Fruit fly (Drosophila melanogaster) whole organism, wandering third instar larva: Measurements from ENCODE around the gene HP5.

Experiments used
- Abd-B ChIP-seq: fragments of >200 bp; optimal IDR thresholded peaks from 2 replicates; lab custom pipeline; 2017; ENCODE audit warnings: missing biosample characterization, missing genetic modification characterization
- CG32264 ChIP-seq: fragments of 200-800 bp; sonication (Bioruptor generic); optimal IDR thresholded peaks from 2 replicates; lab custom pipeline; 2016; ENCODE audit warnings: missing biosample characterization, missing genetic modification characterization
- CrebA ChIP-seq: fragments of 200-800 bp; sonication (Bioruptor generic); optimal IDR thresholded peaks from 2 replicates; lab custom pipeline; 2016; ENCODE audit warnings: missing biosample characterization, mild to moderate bottlenecking, missing genetic modification characterization, borderline replicate concordance
- Dfd ChIP-seq: fragments of >200 bp; optimal IDR thresholded peaks from 2 replicates; lab custom pipeline; 2017; ENCODE audit warnings: missing biosample characterization, missing genetic modification characterization
- Dif ChIP-seq: fragments of 200-275, 200-300 bp; sonication (Bioruptor generic); optimal IDR thresholded peaks from 2 replicates; lab custom pipeline; 2018; ENCODE audit warnings: missing biosample characterization, missing genetic modification characterization; ENCODE audit not compliant: partially characterized antibody
- GATAd ChIP-seq: sonication (Bioruptor generic); optimal IDR thresholded peaks from 2 replicates; lab custom pipeline; 2016; ENCODE audit warnings: missing biosample characterization, missing genetic modification characterization
- HLH106 ChIP-seq: fragments of 200-800 bp; optimal IDR thresholded peaks from 3 replicates; lab custom pipeline; 2019; ENCODE audit warnings: missing biosample characterization, mild to moderate bottlenecking, missing genetic modification characterization, moderate library complexity
- Hnf4 ChIP-seq: fragments of 200-800 bp; sonication (Bioruptor generic); optimal IDR thresholded peaks from 2 replicates; lab custom pipeline; 2016; ENCODE audit warnings: missing biosample characterization, mild to moderate bottlenecking, missing genetic modification characterization
- Hr78 ChIP-seq: fragments of >200 bp; optimal IDR thresholded peaks from 2 replicates; lab custom pipeline; 2017; ENCODE audit warnings: missing biosample characterization, missing genetic modification characterization
- Hr83 ChIP-seq: fragments of 200-300 bp; sonication (Bioruptor generic); optimal IDR thresholded peaks from 2 replicates; lab custom pipeline; 2016; ENCODE audit warnings: missing biosample characterization, mild to moderate bottlenecking, missing genetic modification characterization, moderate library complexity; ENCODE audit not compliant: poor library complexity, severe bottlenecking
- Jra ChIP-seq: sonication (Bioruptor generic); optimal IDR thresholded peaks from 2 replicates; lab custom pipeline; 2016; ENCODE audit warnings: missing biosample characterization, missing genetic modification characterization
- Mio ChIP-seq: sonication (Bioruptor generic); optimal IDR thresholded peaks from 2 replicates; lab custom pipeline; 2016; ENCODE audit warnings: missing biosample characterization, missing genetic modification characterization
- Myc ChIP-seq: fragments of >200 bp; optimal IDR thresholded peaks from 2 replicates; lab custom pipeline; 2017
- N ChIP-seq: fragments of >200 bp; optimal IDR thresholded peaks from 2 replicates; lab custom pipeline; 2018; ENCODE audit warnings: missing biosample characterization, missing external identifiers, missing genetic modification characterization
- OdsH ChIP-seq: fragments of 200-800 bp; sonication (Bioruptor generic); optimal IDR thresholded peaks from 2 replicates; lab custom pipeline; 2016; ENCODE audit warnings: missing biosample characterization, mild to moderate bottlenecking, missing genetic modification characterization
- Rel ChIP-seq, 2 experiments: fragments of 200-800 bp; sonication (Bioruptor generic) in 1 of 2; optimal IDR thresholded peaks; 2 replicates in 1 of 2; 3 replicates in 1 of 2; lab custom pipeline; 2016 to 2019; ENCODE audit warnings: mild to moderate bottlenecking in 2 of 2, missing biosample characterization in 2 of 2, missing genetic modification characterization in 2 of 2, moderate library complexity in 1 of 2
- Sp1 ChIP-seq: fragments of 200-800 bp; sonication (Bioruptor generic); optimal IDR thresholded peaks from 3 replicates; lab custom pipeline; 2019; ENCODE audit warnings: missing biosample characterization, mild to moderate bottlenecking, missing genetic modification characterization, moderate library complexity
- Vsx2 ChIP-seq: fragments of 200-300, 225-300 bp; sonication (Bioruptor generic); optimal IDR thresholded peaks from 2 replicates; lab custom pipeline; 2018; ENCODE audit warnings: missing biosample characterization, missing genetic modification characterization; ENCODE audit not compliant: partially characterized antibody
- br ChIP-seq: fragments of 200-800 bp; sonication (Bioruptor generic); optimal IDR thresholded peaks from 2 replicates; lab custom pipeline; 2016; ENCODE audit warnings: missing biosample characterization, missing genetic modification characterization
- brk ChIP-seq: fragments of 200-800 bp; sonication (Bioruptor generic); optimal IDR thresholded peaks from 2 replicates; lab custom pipeline; 2016; ENCODE audit warnings: missing biosample characterization, mild to moderate bottlenecking, missing genetic modification characterization
- dl ChIP-seq, 2 experiments: fragments of 175-275, 200-275 bp in 1 of 2; fragments of 200-275 bp in 1 of 2; sonication (Bioruptor generic); optimal IDR thresholded peaks; lab custom pipeline; 2018; ENCODE audit warnings: mild to moderate bottlenecking in 2 of 2, missing biosample characterization in 2 of 2, missing genetic modification characterization in 2 of 2, moderate library complexity in 2 of 2; ENCODE audit not compliant: partially characterized antibody in 2 of 2, insufficient read depth in 1 of 2
- dmrt93B ChIP-seq: fragments of 200-800 bp; sonication (Bioruptor generic); optimal IDR thresholded peaks from 2 replicates; lab custom pipeline; 2018; ENCODE audit warnings: missing biosample characterization, mild to moderate bottlenecking, missing genetic modification characterization
- dsf ChIP-seq: sonication (Bioruptor generic); optimal IDR thresholded peaks from 2 replicates; lab custom pipeline; 2016; ENCODE audit warnings: missing biosample characterization, missing genetic modification characterization, borderline replicate concordance
- ey ChIP-seq: fragments of 200-800 bp; sonication (Bioruptor generic); optimal IDR thresholded peaks from 2 replicates; lab custom pipeline; 2016; ENCODE audit warnings: missing biosample characterization, missing genetic modification characterization
- foxo ChIP-seq, 2 experiments: fragments of 200-800 bp; sonication (Bioruptor generic); optimal IDR thresholded peaks; 2 replicates in 1 of 2; 3 replicates in 1 of 2; lab custom pipeline; 2016 to 2017; ENCODE audit warnings: missing biosample characterization in 2 of 2, missing genetic modification characterization in 2 of 2
- fru ChIP-seq: fragments of 200-800 bp; sonication (Bioruptor generic); optimal IDR thresholded peaks from 3 replicates; lab custom pipeline; 2016; ENCODE audit warnings: missing biosample characterization, mild to moderate bottlenecking, missing genetic modification characterization
- h ChIP-seq: fragments of 200-800 bp; sonication (Bioruptor generic); optimal IDR thresholded peaks from 3 replicates; lab custom pipeline; 2016; ENCODE audit warnings: missing biosample characterization, mild to moderate bottlenecking, missing genetic modification characterization
- jim ChIP-seq: fragments of 175-275, 200-325 bp; sonication (Bioruptor generic); optimal IDR thresholded peaks from 2 replicates; lab custom pipeline; 2016; ENCODE audit warnings: missing biosample characterization, mild to moderate bottlenecking, missing genetic modification characterization
- lola ChIP-seq: fragments of >200 bp; optimal IDR thresholded peaks from 2 replicates; lab custom pipeline; 2017; ENCODE audit warnings: missing biosample characterization, missing genetic modification characterization
- pan ChIP-seq: fragments of >200 bp; optimal IDR thresholded peaks from 2 replicates; lab custom pipeline; 2017
- psq ChIP-seq: fragments of 200-800 bp; sonication (Bioruptor generic); optimal IDR thresholded peaks from 3 replicates; lab custom pipeline; 2017; ENCODE audit warnings: missing biosample characterization, mild to moderate bottlenecking, missing genetic modification characterization, moderate library complexity
- rgr ChIP-seq: fragments of 200-800 bp; sonication (Bioruptor generic); optimal IDR thresholded peaks from 3 replicates; lab custom pipeline; 2016; ENCODE audit warnings: missing biosample characterization, mild to moderate bottlenecking, missing genetic modification characterization
- sage ChIP-seq: fragments of 200-800 bp; sonication (Bioruptor generic); optimal IDR thresholded peaks from 2 replicates; lab custom pipeline; 2016; ENCODE audit warnings: missing biosample characterization, mild to moderate bottlenecking, missing genetic modification characterization
- sv ChIP-seq: fragments of 200-800 bp; sonication (Bioruptor generic); optimal IDR thresholded peaks from 3 replicates; lab custom pipeline; 2016; ENCODE audit warnings: missing biosample characterization, missing genetic modification characterization
- tai ChIP-seq: sonication (Bioruptor generic); optimal IDR thresholded peaks from 2 replicates; lab custom pipeline; 2016; ENCODE audit warnings: missing biosample characterization, missing genetic modification characterization
- woc ChIP-seq: sonication (Bioruptor generic); optimal IDR thresholded peaks from 2 replicates; lab custom pipeline; 2016; ENCODE audit warnings: missing biosample characterization, mild to moderate bottlenecking, missing genetic modification characterization

HP5 gene

dm6 chrX:11413090-11413489, 41.5 kb upstream of the HP5 start, which contains the start of gene Gr10b:
TSS of gene Gr10b (minus strand) at chrX:11413190.
- TF ChIP-seq Dfd (GFP tag; lab: Kevin White, UChicago) (no peak), Abd-B (no peak), lola (GFP tag; lab: Kevin White, UChicago) (no peak), OdsH (GFP tag; lab: Kevin White, UChicago) (no peak), br (GFP tag; lab: Kevin White, UChicago) (no peak), jim (no peak), Dif (no peak), pan (lab: Kevin White, UChicago) (no peak), ey (GFP tag; lab: Kevin White, UChicago) (no peak), Mio (no peak), h (GFP tag; lab: Kevin White, UChicago) (no peak), foxo (GFP tag; optimal IDR thresholded peaks at IDR 0.05; lab: Kevin White, UChicago) (no peak), dsf (GFP tag; lab: Kevin White, UChicago) (no peak), sv (GFP tag; lab: Kevin White, UChicago) (no peak), woc (GFP tag; lab: Kevin White, UChicago) (no peak), Vsx2 (GFP tag; lab: Kevin White, UChicago) (no peak), CG32264 (no peak), rgr (no peak), dl (GFP tag; optimal IDR thresholded peaks at IDR 0.05; lab: Kevin White, UChicago; ENCODE audit: insufficient read depth in 1 of 2, partially characterized antibody in 2 of 2) (no peak)

dm6 chrX:11417322-11417721, 37.3 kb upstream of the HP5 start, which contains the start of the genes Gr10a and Or10a:
TSS of gene Gr10a (minus strand) at chrX:11417422.
TSS of gene Or10a (minus strand) at chrX:11417422.
- TF ChIP-seq Jra (no peak), OdsH (GFP tag; lab: Kevin White, UChicago) (no peak), pan (lab: Kevin White, UChicago) (no peak), CrebA (GFP tag; lab: Kevin White, UChicago) (no peak), brk (GFP tag; lab: Kevin White, UChicago) (no peak), CG32264 (no peak), woc (GFP tag; lab: Kevin White, UChicago) (no peak), Mio (no peak), fru (no peak)

dm6 chrX:11419212-11419611, 35.4 kb upstream of the HP5 start:
- TF ChIP-seq HLH106 (tag; lab: Kevin White, UChicago): peak; percentile 1
- TF ChIP-seq tai: no peak

dm6 chrX:11419962-11420361, 34.6 kb upstream of the HP5 start:
- TF ChIP-seq lola (GFP tag; lab: Kevin White, UChicago) (no peak), ey (GFP tag; lab: Kevin White, UChicago) (no peak)
- TF ChIP-seq, all 38 proteins: peak for 0

dm6 chrX:11420752-11421396, 33.7 kb upstream of the HP5 start:
- no peak for TF ChIP-seq CrebA (GFP tag; lab: Kevin White, UChicago)
- peak; percentile 10 for TF ChIP-seq h (GFP tag; lab: Kevin White, UChicago)
- TF ChIP-seq lola (GFP tag; lab: Kevin White, UChicago): no peak

dm6 chrX:11422071-11422470, 32.5 kb upstream of the HP5 start:
- TF ChIP-seq lola (GFP tag; lab: Kevin White, UChicago) (no peak), Hr83 (no peak), OdsH (GFP tag; lab: Kevin White, UChicago) (no peak), Sp1 (GFP tag; lab: Kevin White, UChicago) (peak; percentile 60), dsf (GFP tag; lab: Kevin White, UChicago) (no peak), psq (GFP tag; lab: Kevin White, UChicago) (no peak), h (GFP tag; lab: Kevin White, UChicago) (no peak), sage (no peak), Rel (GFP tag; optimal IDR thresholded peaks at IDR 0.05; lab: Kevin White, UChicago) (no peak), Rel (tag; optimal IDR thresholded peaks at IDR 0.05; lab: Kevin White, UChicago) (no peak), dl (GFP tag; optimal IDR thresholded peaks at IDR 0.05; lab: Kevin White, UChicago; ENCODE audit: insufficient read depth in 1 of 2, partially characterized antibody in 2 of 2) (no peak), dmrt93B (GFP tag; lab: Kevin White, UChicago) (no peak), jim (no peak), woc (GFP tag; lab: Kevin White, UChicago) (no peak), Vsx2 (GFP tag; lab: Kevin White, UChicago) (no peak), N (GFP tag; lab: Kevin White, UChicago) (no peak), Hnf4 (GFP tag; lab: Kevin White, UChicago) (no peak), Myc (lab: Kevin White, UChicago) (no peak), pan (lab: Kevin White, UChicago) (no peak), Mio (no peak), CrebA (GFP tag; lab: Kevin White, UChicago) (no peak), sv (GFP tag; lab: Kevin White, UChicago) (no peak), GATAd (GFP tag; lab: Kevin White, UChicago) (no peak), Hr78 (GFP tag; lab: Kevin White, UChicago) (no peak), Jra (no peak), CG32264 (no peak), foxo (GFP tag; optimal IDR thresholded peaks at IDR 0.05; lab: Kevin White, UChicago) (peak in 1 of 2 experiments; percentile 53)
